Worm (Caenorhabditis elegans): ENCODE results near the gene Y48E1B.3.

ce11 chrII:13590461-13590860, 22.7 kb upstream of the Y48E1B.3 start, which contains the start of gene clec-145:
- TF ChIP-seq ceh-43 (GFP tag; optimal IDR thresholded peaks at IDR 0.05) (no peak), snpc-4 (tag; optimal IDR thresholded peaks at IDR 0.05) (no peak), lsy-2 (tag; optimal IDR thresholded peaks at IDR 0.05) (no peak), mep-1 (tag; optimal IDR thresholded peaks at IDR 0.05) (no peak), unc-120 (tag; optimal IDR thresholded peaks at IDR 0.05; ENCODE audit: poor library complexity, severe bottlenecking) (no peak)

All from whole organism, mixed stage, embryonic.